Worm (Caenorhabditis elegans) whole organism, L4/young adult: ENCODE results near the gene fbxb-84.

Experiments
- W03F9.2 ChIP-seq: fragments of 150-350 bp; optimal IDR thresholded peaks from 2 replicates; lab custom pipeline; 2014; ENCODE audit warnings: missing biosample characterization, missing genetic modification characterization
- dao-5 ChIP-seq: sonication (generic microtip); optimal IDR thresholded peaks from 2 replicates; lab custom pipeline; 2016; ENCODE audit warnings: missing genotype, missing genetic modification characterization, moderate library complexity, missing compliant biosample characterization
- him-1 ChIP-seq: sonication (generic microtip); optimal IDR thresholded peaks from 2 replicates; lab custom pipeline; 2016; ENCODE audit warnings: missing genotype, missing genetic modification reagents, missing genetic modification characterization, missing compliant biosample characterization

Gene fbxb-84

DNA sequence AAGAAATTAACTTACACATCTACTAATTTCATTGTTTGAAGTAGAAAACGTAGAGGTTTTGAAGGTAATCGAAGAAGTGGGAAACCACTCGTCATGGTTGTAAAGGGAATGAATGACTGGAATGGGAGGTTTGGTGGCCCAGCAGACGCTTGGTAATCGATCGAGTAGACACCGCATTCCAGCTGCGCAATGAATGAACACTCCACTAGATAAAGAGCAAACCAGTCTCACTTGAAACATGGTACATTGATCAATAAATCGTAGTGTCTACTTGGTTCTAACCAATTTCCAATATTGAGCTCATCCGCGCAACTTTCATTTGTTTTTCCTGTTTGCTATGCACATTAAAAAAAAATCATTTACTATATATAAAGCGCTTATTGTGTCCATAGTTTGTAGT is at the start of gene fbxb-84:
Gene fbxb-84, minus strand, starts transcription at position 101 of the 400 bp plus-strand sequence.
- TF ChIP-seq him-1 (tag; lab: Kevin White, UChicago) (no peak), W03F9.2 (tag; lab: Kevin White, UChicago) (no peak), dao-5 (no peak)

DNA sequence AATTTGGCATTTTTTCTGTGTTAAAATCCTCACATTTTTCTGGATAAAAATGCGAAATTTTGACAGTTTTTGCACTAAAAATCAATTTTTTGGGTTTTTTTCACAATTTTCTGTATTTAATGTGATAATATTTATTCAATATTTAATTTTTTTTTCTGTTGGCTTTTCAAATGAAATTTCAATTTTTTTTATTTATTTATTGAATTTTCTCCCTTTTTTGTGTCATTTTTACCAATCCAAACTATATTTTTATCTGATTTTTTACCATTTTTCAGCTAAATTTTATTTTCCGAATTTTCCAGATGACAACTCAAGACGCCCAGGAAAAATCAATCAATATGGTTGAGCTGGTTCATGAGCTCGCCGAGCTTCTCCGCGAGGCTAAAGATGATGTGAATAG is 47.9 kb upstream of the fbxb-84 start, which contains the start of gene F40G9.17:
Gene F40G9.17, plus strand, starts transcription at position 301 of the 400 bp plus-strand sequence.
- TF ChIP-seq dao-5 = no peak
- no peak for TF ChIP-seq him-1 (tag; lab: Kevin White, UChicago)
- TF ChIP-seq W03F9.2 (tag; lab: Kevin White, UChicago) = no peak

DNA sequence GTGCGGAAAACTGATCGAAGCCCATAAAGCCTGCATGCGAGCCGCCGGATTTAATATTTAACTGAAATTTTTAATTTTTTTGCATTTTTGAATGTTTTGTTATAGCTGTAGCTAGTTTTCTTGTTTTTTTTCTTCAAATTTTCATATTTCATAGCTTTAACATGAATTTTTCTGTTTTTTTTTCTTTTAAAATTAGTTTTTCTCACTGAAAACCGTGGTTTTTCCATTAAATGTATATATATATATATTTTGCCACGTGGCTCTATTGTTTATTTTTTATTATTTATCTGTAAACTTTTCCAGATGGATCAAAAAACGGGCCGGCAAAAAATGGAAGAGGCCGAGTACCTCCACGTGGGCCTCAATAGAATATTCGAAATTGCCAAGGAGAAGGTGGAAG is 45.5 kb upstream of the fbxb-84 start, which contains the start of gene sec-20:
Gene sec-20, plus strand, starts transcription at position 301 of the 400 bp plus-strand sequence.
- no peak for TF ChIP-seq W03F9.2 (tag; lab: Kevin White, UChicago)
- TF ChIP-seq dao-5 = no peak
- TF ChIP-seq him-1 (tag; lab: Kevin White, UChicago) = no peak

- TF ChIP-seq W03F9.2 (tag; lab: Kevin White, UChicago) = no peak
- no peak for TF ChIP-seq him-1 (tag; lab: Kevin White, UChicago)
- TF ChIP-seq dao-5 = no peak
Measured at ce11 chrIII:190686-191085, 44.4 kb upstream of the fbxb-84 start, which contains the start of gene cox-17. TSS of gene cox-17 (plus strand) at chrIII:190986.

DNA sequence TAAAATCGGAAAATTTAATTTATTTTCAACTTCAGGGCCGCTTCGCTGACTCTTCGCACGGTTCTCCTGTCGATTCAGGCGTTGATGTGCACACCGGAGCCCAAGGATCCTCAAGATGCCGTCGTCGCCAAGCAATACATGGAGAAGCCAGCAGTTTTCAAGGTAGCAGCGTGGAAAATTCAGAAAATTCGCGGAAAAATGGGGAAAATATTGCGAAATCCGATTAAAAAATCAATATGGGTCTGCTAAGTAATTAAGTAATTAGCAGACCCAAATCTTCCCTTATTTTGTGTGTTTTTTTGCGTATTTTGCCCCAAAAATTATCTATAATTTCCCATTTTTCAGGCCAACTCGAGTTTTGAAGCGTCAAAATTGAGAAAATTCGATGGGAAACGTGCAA is 43.0 kb upstream of the fbxb-84 start:
- no peak for TF ChIP-seq W03F9.2 (tag; lab: Kevin White, UChicago)
- TF ChIP-seq dao-5 = no peak
- no peak for TF ChIP-seq him-1 (tag; lab: Kevin White, UChicago)

- TF ChIP-seq W03F9.2 (tag; lab: Kevin White, UChicago) (no peak), him-1 (tag; lab: Kevin White, UChicago) (no peak), dao-5 (no peak)
Measured at ce11 chrIII:188426-188888, 42.2 kb upstream of the fbxb-84 start, which contains the start of gene ubc-20. TSS of gene ubc-20 (plus strand) at chrIII:188838.

- no peak for TF ChIP-seq dao-5
- no peak for TF ChIP-seq him-1 (tag; lab: Kevin White, UChicago)
- TF ChIP-seq W03F9.2 (tag; lab: Kevin White, UChicago) = no peak
Measured at ce11 chrIII:187829-188228, 41.6 kb upstream of the fbxb-84 start, which contains the start of gene mxl-2. TSS of gene mxl-2 (minus strand) at chrIII:188131.

- TF ChIP-seq dao-5 = no peak
Measured at ce11 chrIII:184335-184734, 38.1 kb upstream of the fbxb-84 start.

ce11 chrIII:183072-183471 is 36.8 kb upstream of the fbxb-84 start:
- no peak for TF ChIP-seq dao-5
- no peak for TF ChIP-seq W03F9.2 (tag; lab: Kevin White, UChicago)
- no peak for TF ChIP-seq him-1 (tag; lab: Kevin White, UChicago)

ce11 chrIII:182080-182479 is 35.8 kb upstream of the fbxb-84 start, which contains the start of gene F40G9.15:
TSS of gene F40G9.15 (plus strand) at chrIII:182380.
- no peak for TF ChIP-seq dao-5
- TF ChIP-seq him-1 (tag; lab: Kevin White, UChicago) = no peak
- TF ChIP-seq W03F9.2 (tag; lab: Kevin White, UChicago) = no peak

DNA sequence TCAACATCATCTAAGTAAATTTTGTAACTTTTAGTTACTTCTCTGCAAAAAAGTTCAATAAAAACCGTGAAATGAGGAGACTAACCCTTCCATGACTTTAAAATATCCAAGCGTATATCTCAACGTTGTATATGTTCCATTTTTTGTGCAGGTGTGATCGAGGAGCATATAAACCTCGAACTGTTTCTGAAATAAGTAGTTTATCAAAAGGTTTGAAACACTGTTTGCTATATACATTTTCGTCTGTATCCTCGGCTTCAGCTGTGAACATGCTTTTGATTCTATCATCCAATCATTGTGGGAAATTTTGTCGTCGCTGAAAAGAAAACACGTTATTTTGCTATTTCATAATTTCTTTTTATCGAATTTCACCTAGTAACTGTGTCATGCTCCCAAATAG is 34.7 kb upstream of the fbxb-84 start, which contains the start of gene F40G9.5:
Gene F40G9.5, plus strand, starts transcription at position 301 of the 400 bp plus-strand sequence.
- TF ChIP-seq dao-5 (no peak), W03F9.2 (tag; lab: Kevin White, UChicago) (no peak), him-1 (tag; lab: Kevin White, UChicago) (no peak)

ce11 chrIII:179123-179592 is 32.9 kb upstream of the fbxb-84 start, which contains the start of gene F40G9.6:
TSS of gene F40G9.6 (plus strand) at chrIII:179542.
- TF ChIP-seq dao-5 (no peak), W03F9.2 (tag; lab: Kevin White, UChicago) (no peak), him-1 (tag; lab: Kevin White, UChicago) (no peak)

- TF ChIP-seq him-1 (tag; lab: Kevin White, UChicago) (no peak), dao-5 (no peak), W03F9.2 (tag; lab: Kevin White, UChicago) (no peak)
Measured at ce11 chrIII:178126-178525, 31.9 kb upstream of the fbxb-84 start.

DNA sequence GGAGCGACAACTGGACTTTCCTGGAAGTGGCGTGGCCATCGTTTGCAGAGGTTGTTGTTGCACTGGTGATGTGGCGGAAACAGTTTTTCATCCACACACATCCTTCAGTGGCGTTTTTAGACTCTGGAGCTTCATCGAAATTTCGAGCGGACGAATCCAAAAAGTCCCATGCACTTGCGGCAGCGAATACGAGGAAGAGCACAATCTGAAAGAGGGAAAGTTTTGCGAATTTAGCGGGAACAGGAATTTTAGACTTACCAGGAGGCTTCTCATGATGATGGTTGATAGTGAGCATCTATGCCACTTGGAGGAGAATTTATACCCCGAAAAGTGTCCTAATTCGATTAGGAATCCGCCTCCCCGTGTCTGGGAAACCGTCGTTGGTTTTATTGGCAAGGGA is 31.4 kb upstream of the fbxb-84 start, which contains the start of gene F40G9.14:
Gene F40G9.14, minus strand, starts transcription at position 101 of the 400 bp plus-strand sequence.
- TF ChIP-seq dao-5 = no peak
- TF ChIP-seq W03F9.2 (tag; lab: Kevin White, UChicago) = no peak
- TF ChIP-seq him-1 (tag; lab: Kevin White, UChicago) = no peak

DNA sequence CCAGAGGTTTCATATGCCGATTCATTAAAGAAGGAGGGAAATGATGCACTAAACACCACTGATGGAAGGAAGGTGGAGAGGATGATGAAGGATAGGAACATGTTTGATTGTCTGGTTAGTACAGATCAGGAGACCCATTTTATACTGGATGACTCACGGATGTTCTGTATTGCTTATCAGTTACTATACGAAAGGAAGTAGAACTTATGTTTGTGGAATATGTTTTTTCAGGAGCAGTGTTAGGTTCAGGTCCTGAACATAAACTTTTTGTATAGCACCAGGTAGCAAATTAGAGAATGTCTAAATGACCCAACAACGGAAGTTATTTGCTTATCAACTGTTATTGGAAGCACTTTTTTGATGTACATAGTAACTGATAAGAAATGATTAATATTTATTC is 29.5 kb upstream of the fbxb-84 start, which contains the start of gene clec-148:
Gene clec-148, minus strand, starts transcription at position 101 of the 400 bp plus-strand sequence.
- TF ChIP-seq dao-5 = no peak
- TF ChIP-seq him-1 (tag; lab: Kevin White, UChicago) = no peak
- TF ChIP-seq W03F9.2 (tag; lab: Kevin White, UChicago) = no peak
